Worm (Caenorhabditis elegans) whole organism, late embryonic: ENCODE results near the gene dhhc-6.

Experiments used
- gmeb-2 ChIP-seq: sonication (generic microtip); optimal IDR thresholded peaks from 2 replicates; lab custom pipeline; 2016; ENCODE audit warnings: missing genetic modification characterization, inconsistent platforms, missing compliant biosample characterization
- lin-11 ChIP-seq: fragments of 200-800 bp; sonication (Bioruptor generic); optimal IDR thresholded peaks from 2 replicates; lab custom pipeline; 2018; ENCODE audit warnings: mild to moderate bottlenecking, missing genetic modification characterization, missing compliant biosample characterization
- nhr-11 ChIP-seq: fragments of 150-350 bp; optimal IDR thresholded peaks from 2 replicates; lab custom pipeline; 2014; ENCODE audit warnings: missing biosample characterization, missing genetic modification characterization
- pat-9 ChIP-seq: fragments of 200-800 bp; sonication (Bioruptor generic); optimal IDR thresholded peaks from 2 replicates; lab custom pipeline; 2018; ENCODE audit warnings: mild to moderate bottlenecking, missing genetic modification characterization, moderate library complexity, missing compliant biosample characterization
- pha-2 ChIP-seq: sonication (generic microtip); optimal IDR thresholded peaks from 2 replicates; lab custom pipeline; 2017; ENCODE audit warnings: mild to moderate bottlenecking, missing genetic modification characterization, missing compliant biosample characterization
- rnt-1 ChIP-seq: sonication (generic microtip); optimal IDR thresholded peaks from 2 replicates; lab custom pipeline; 2016; ENCODE audit warnings: missing genetic modification characterization, missing compliant biosample characterization
- tbx-2 ChIP-seq: sonication (generic microtip); optimal IDR thresholded peaks from 2 replicates; lab custom pipeline; 2016; ENCODE audit warnings: missing genetic modification characterization, missing compliant biosample characterization
- unc-86 ChIP-seq: sonication (generic microtip); optimal IDR thresholded peaks from 2 replicates; lab custom pipeline; 2016; ENCODE audit warnings: missing genetic modification characterization, missing compliant biosample characterization

- TF ChIP-seq nhr-11 (tag; lab: Kevin White, UChicago) = no peak
- TF ChIP-seq tbx-2 (tag; lab: Kevin White, UChicago) = no peak
- TF ChIP-seq rnt-1 (tag; lab: Kevin White, UChicago) = no peak
- no peak for TF ChIP-seq unc-86 (tag; lab: Kevin White, UChicago)
- no peak for TF ChIP-seq pha-2
- TF ChIP-seq gmeb-2 (tag; lab: Kevin White, UChicago) = no peak
- no peak for TF ChIP-seq pat-9 (tag; lab: Kevin White, UChicago)
- TF ChIP-seq lin-11 = no peak
These were observed 31.4 kb upstream of the dhhc-6 start, which contains the start of gene cpsf-4 for ce11 chrIV:12093384-12093783.
